Worm (Caenorhabditis elegans): ENCODE data around the gene nhr-107.

DNA sequence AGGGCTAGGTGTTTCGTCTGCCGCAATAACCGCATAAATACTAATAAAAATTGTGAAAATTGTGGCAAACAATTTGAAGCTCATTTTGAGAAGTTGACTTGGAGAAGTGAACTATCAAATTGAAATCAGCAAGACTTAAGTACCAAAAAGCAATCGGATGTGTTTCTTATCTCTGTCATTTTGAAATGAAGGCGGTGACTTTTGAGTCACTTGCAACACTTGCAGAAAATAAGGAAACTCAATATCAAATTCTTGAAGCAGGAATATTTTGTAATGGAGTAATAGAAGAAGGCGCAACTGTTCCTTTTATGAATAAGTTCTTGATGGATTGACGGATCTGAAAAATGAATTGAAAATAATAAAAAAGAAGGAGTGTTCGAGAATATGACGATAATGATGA, 45.6 kb downstream of the nhr-107 start, which contains the start of gene T07H8.11:
- TF ChIP-seq zag-1 (tag; optimal IDR thresholded peaks at IDR 0.05) (no peak), pqm-1 (tag; optimal IDR thresholded peaks at IDR 0.05) (no peak), aly-2 (tag; optimal IDR thresholded peaks at IDR 0.05) (no peak), mdt-29 (GFP tag; IDR thresholded peaks at IDR 0.05) (no peak), nhr-48 (tag; optimal IDR thresholded peaks at IDR 0.05) (no peak), nhr-6 (tag; optimal IDR thresholded peaks at IDR 0.05) (no peak), nhr-11 (tag; optimal IDR thresholded peaks at IDR 0.05) (no peak)

Data from whole organism, L4 larva.